Worm (Caenorhabditis elegans) whole organism, young adult: ENCODE data around the gene H42K12.3.

Experiments used
- F33H1.4 ChIP-seq: fragments of 200-800 bp; sonication (Bioruptor generic); IDR thresholded peaks from 2 replicates; pipeline ENCODE4 v1.3.6; 2022; ENCODE audit warnings: missing genetic modification reagents, missing genetic modification characterization, missing compliant biosample characterization
- K12H6.12 ChIP-seq: fragments of 200-800 bp; sonication (Bioruptor generic); optimal IDR thresholded peaks from 2 replicates; lab custom pipeline; 2018; ENCODE audit warnings: mild to moderate bottlenecking, missing genetic modification characterization, missing compliant biosample characterization
- T07F8.4 ChIP-seq: sonication (generic microtip); optimal IDR thresholded peaks from 2 replicates; lab custom pipeline; 2016; ENCODE audit warnings: mild to moderate bottlenecking, missing genetic modification characterization, moderate library complexity, missing compliant biosample characterization
- cebp-1 ChIP-seq, 2 experiments: fragments of 200-800 bp in 1 of 2; sonication (Bioruptor generic) in 1 of 2; sonication (generic microtip) in 1 of 2; IDR thresholded peaks in 1 of 2; optimal IDR thresholded peaks in 1 of 2; 2 replicates each; pipeline versions ENCODE4 v1.3.6 to Lab custom; 2017 to 2022; ENCODE audit warnings: missing compliant biosample characterization in 2 of 2, missing genetic modification characterization in 2 of 2, mild to moderate bottlenecking in 1 of 2, missing genetic modification reagents in 1 of 2, moderate library complexity in 1 of 2
- dox-1 ChIP-seq: fragments of 200-800 bp; sonication (Bioruptor generic); IDR thresholded peaks from 2 replicates; pipeline ENCODE4 v1.3.6; 2022; ENCODE audit warnings: missing genetic modification reagents, missing genetic modification characterization, missing compliant biosample characterization
- lin-35 ChIP-seq, 3 experiments: fragments of 150-350 bp in 2 of 3; sonication (generic microtip) in 1 of 3; optimal IDR thresholded peaks; 2 replicates each; lab custom pipeline; 2014 to 2018; ENCODE audit warnings: missing biosample characterization in 3 of 3, missing genetic modification characterization in 3 of 3, missing genetic modification reagents in 3 of 3
- mes-4 ChIP-seq: sonication (generic microtip); optimal IDR thresholded peaks from 2 replicates; lab custom pipeline; 2016; ENCODE audit warnings: missing genotype, missing genetic modification characterization, missing compliant biosample characterization
- tlf-1 ChIP-seq: fragments of 200-800 bp; sonication (Bioruptor generic); optimal IDR thresholded peaks from 2 replicates; lab custom pipeline; 2018; ENCODE audit warnings: mild to moderate bottlenecking, missing genetic modification characterization, missing compliant biosample characterization

ce11 chrX:1338906-1339673 is 27.9 kb downstream of the H42K12.3 start:
- TF ChIP-seq dox-1 (GFP tag; lab: Robert Waterston, UW), result no peak
- no peak for TF ChIP-seq mes-4 (tag; lab: Kevin White, UChicago)
- no peak for TF ChIP-seq tlf-1 (GFP tag; lab: Kevin White, UChicago)
- TF ChIP-seq T07F8.4, result no peak
- TF ChIP-seq lin-35 (GFP tag; optimal IDR thresholded peaks at IDR 0.05; lab: Kevin White, UChicago), result no peak
- TF ChIP-seq F33H1.4 (GFP tag; lab: Robert Waterston, UW), result no peak
- no peak for TF ChIP-seq K12H6.12 (tag; lab: Kevin White, UChicago)
- TF ChIP-seq cebp-1 (GFP tag; IDR thresholded peaks at IDR 0.05; lab: Robert Waterston, UW), result no peak
- TF ChIP-seq cebp-1 (tag; optimal IDR thresholded peaks at IDR 0.05; lab: Kevin White, UChicago), result no peak
